Fruit fly (Drosophila melanogaster): ENCODE measurements around the gene b.

- no peak for TF ChIP-seq psq (optimal IDR thresholded peaks at IDR 0.05)
- no peak for TF ChIP-seq h (optimal IDR thresholded peaks at IDR 0.05)
- TF ChIP-seq Sin3A (optimal IDR thresholded peaks at IDR 0.05): no peak
- no peak for TF ChIP-seq ttk (optimal IDR thresholded peaks at IDR 0.05)
- no peak for TF ChIP-seq Myc (optimal IDR thresholded peaks at IDR 0.05)
- TF ChIP-seq insv (optimal IDR thresholded peaks at IDR 0.05): no peak
Observed at dm6 chr2L:13780109-13780947, 40.7 kb upstream of the b start, which contains the start of the genes CG9008 and p38b.

Measured in Kc167 (cell line).